Worm (Caenorhabditis elegans): Measurements from ENCODE around the gene arrd-10.

- TF ChIP-seq snpc-4 (tag; optimal IDR thresholded peaks at IDR 0.05): no peak
- no peak for TF ChIP-seq sup-37 (GFP tag; optimal IDR thresholded peaks at IDR 0.05)
- TF ChIP-seq alr-1 (tag; optimal IDR thresholded peaks at IDR 0.05; ENCODE audit: borderline replicate concordance): no peak
- TF ChIP-seq swsn-7 (tag; optimal IDR thresholded peaks at IDR 0.05): no peak
- no peak for TF ChIP-seq ztf-11 (tag; optimal IDR thresholded peaks at IDR 0.05)
- TF ChIP-seq grh-1 (GFP tag; IDR thresholded peaks at IDR 0.05): no peak
- no peak for TF ChIP-seq elt-3 (tag; optimal IDR thresholded peaks at IDR 0.05)
- TF ChIP-seq mdl-1 (tag; optimal IDR thresholded peaks at IDR 0.05): no peak
- TF ChIP-seq jun-1 (tag; optimal IDR thresholded peaks at IDR 0.05): no peak
- no peak for TF ChIP-seq elt-2 (tag; optimal IDR thresholded peaks at IDR 0.05)
- TF ChIP-seq nhr-47 (tag; optimal IDR thresholded peaks at IDR 0.05): no peak
- TF ChIP-seq nhr-77 (tag; optimal IDR thresholded peaks at IDR 0.05): no peak
Observed at ce11 chrII:12991594-12991993, 51.7 kb downstream of the arrd-10 start.
